Fruit fly (Drosophila melanogaster) whole organism, prepupa: ENCODE data around the gene CG17329.
A peak's percentile ranks its signal among the peaks of the same experiment; 100 is the strongest.

Experiments used
- CG15336 ChIP-seq: fragments of 200-800 bp; sonication (Bioruptor generic); IDR thresholded peaks from 2 replicates; pipeline ENCODE4 v1.3.6; 2022; ENCODE audit warnings: missing biosample characterization, missing genetic modification characterization
- Lpt ChIP-seq: fragments of 200-800 bp; sonication (Bioruptor generic); optimal IDR thresholded peaks from 3 replicates; lab custom pipeline; 2016; ENCODE audit warnings: missing biosample characterization, missing genetic modification characterization
- dac ChIP-seq: fragments of 200-800 bp; sonication (Bioruptor generic); optimal IDR thresholded peaks from 2 replicates; lab custom pipeline; 2017; ENCODE audit warnings: missing biosample characterization, mild to moderate bottlenecking, missing genetic modification characterization

dm6 chr2L:16269232-16270134 is 21.6 kb upstream of the CG17329 start:
- TF ChIP-seq CG15336 (no peak), Lpt (GFP tag; lab: Kevin White, UChicago) (peak; percentile 79), dac (no peak)
